Worm (Caenorhabditis elegans) whole organism, L3 larva: ENCODE data around the gene nspc-20.
A peak's percentile ranks its signal among the peaks of the same experiment; 100 is the strongest.

Experiments used
- R02D3.7 ChIP-seq: fragments of 150-350 bp; optimal IDR thresholded peaks from 2 replicates; lab custom pipeline; 2014; ENCODE audit warnings: missing biosample characterization, missing genetic modification characterization
- ZK546.5 ChIP-seq: sonication (generic microtip); optimal IDR thresholded peaks from 2 replicates; lab custom pipeline; 2017; ENCODE audit warnings: missing biosample characterization, missing genetic modification characterization
- ama-1 ChIP-seq: fragments of 150-350 bp; optimal IDR thresholded peaks from 2 replicates; lab custom pipeline; 2018
- ceh-16 ChIP-seq: sonication (generic microtip); optimal IDR thresholded peaks from 2 replicates; lab custom pipeline; 2017; ENCODE audit warnings: missing biosample characterization, missing genetic modification characterization
- ceh-28 ChIP-seq: fragments of 150-350 bp; optimal IDR thresholded peaks from 2 replicates; lab custom pipeline; 2014; ENCODE audit warnings: missing biosample characterization, missing genetic modification reagents, missing genetic modification characterization
- ceh-9 ChIP-seq: sonication (generic microtip); optimal IDR thresholded peaks from 2 replicates; lab custom pipeline; 2018; ENCODE audit warnings: missing biosample characterization, missing genetic modification characterization
- egl-27 ChIP-seq: sonication (generic microtip); optimal IDR thresholded peaks from 4 replicates; lab custom pipeline; 2017; ENCODE audit warnings: missing biosample characterization, missing genetic modification reagents, missing genetic modification characterization
- egl-5 ChIP-seq: fragments of 150-350 bp; optimal IDR thresholded peaks from 2 replicates; lab custom pipeline; 2017; ENCODE audit warnings: missing biosample characterization, missing genetic modification reagents, missing genetic modification characterization, inconsistent platforms
- elt-1 ChIP-seq: fragments of 150-350 bp; optimal IDR thresholded peaks from 2 replicates; lab custom pipeline; 2014; ENCODE audit warnings: missing biosample characterization, missing genetic modification characterization
- elt-2 ChIP-seq: sonication (generic microtip); optimal IDR thresholded peaks from 2 replicates; lab custom pipeline; 2016; ENCODE audit warnings: missing genetic modification reagents, mild to moderate bottlenecking, missing genetic modification characterization, missing compliant biosample characterization
- elt-3 ChIP-seq, 3 experiments: fragments of 150-350 bp in 1 of 3; sonication (generic microtip) in 2 of 3; optimal IDR thresholded peaks; 2 replicates in 2 of 3; 4 replicates in 1 of 3; lab custom pipeline; 2014 to 2017; ENCODE audit warnings: missing biosample characterization in 3 of 3, missing genetic modification characterization in 3 of 3
- eor-1 ChIP-seq, 2 experiments: fragments of 150-350 bp; optimal IDR thresholded peaks; 2 replicates each; lab custom pipeline; 2014 to 2018; ENCODE audit warnings: missing biosample characterization in 2 of 2, missing genetic modification characterization in 2 of 2
- fos-1 ChIP-seq: fragments of 150-350 bp; optimal IDR thresholded peaks from 2 replicates; lab custom pipeline; 2014; ENCODE audit warnings: missing biosample characterization, missing genetic modification characterization
- jun-1 ChIP-seq: fragments of 150-350 bp; optimal IDR thresholded peaks from 2 replicates; lab custom pipeline; 2014; ENCODE audit warnings: missing biosample characterization, missing genetic modification reagents, missing genetic modification characterization
- lin-15B ChIP-seq: fragments of 150-350 bp; optimal IDR thresholded peaks from 2 replicates; lab custom pipeline; 2014; ENCODE audit warnings: missing biosample characterization, missing genetic modification characterization
- lin-39 ChIP-seq: fragments of 150-350 bp; optimal IDR thresholded peaks from 2 replicates; lab custom pipeline; 2018; ENCODE audit warnings: missing biosample characterization, missing genetic modification reagents, missing genetic modification characterization
- mdl-1 ChIP-seq: fragments of 150-350 bp; optimal IDR thresholded peaks from 2 replicates; lab custom pipeline; 2014; ENCODE audit warnings: missing biosample characterization, missing genetic modification characterization
- mml-1 ChIP-seq: fragments of 150-350 bp; sonication (generic microtip); optimal IDR thresholded peaks from 3 replicates; lab custom pipeline; 2014; ENCODE audit warnings: missing biosample characterization, missing genetic modification characterization
- nfya-1 ChIP-seq: sonication (generic microtip); optimal IDR thresholded peaks from 2 replicates; lab custom pipeline; 2017; ENCODE audit warnings: missing genetic modification characterization, mild to moderate bottlenecking, missing compliant biosample characterization, antibody characterized with exemption, moderate library complexity; ENCODE audit not compliant: insufficient read depth
- nhr-11 ChIP-seq: fragments of 150-350 bp; optimal IDR thresholded peaks from 2 replicates; lab custom pipeline; 2014; ENCODE audit warnings: missing biosample characterization, missing genetic modification characterization
- nhr-12 ChIP-seq: fragments of 150-350 bp; optimal IDR thresholded peaks from 2 replicates; lab custom pipeline; 2014; ENCODE audit warnings: missing biosample characterization, missing genetic modification characterization
- nhr-23 ChIP-seq: fragments of 150-350 bp; optimal IDR thresholded peaks from 2 replicates; lab custom pipeline; 2014; ENCODE audit warnings: missing biosample characterization, missing genetic modification reagents, missing genetic modification characterization
- nhr-237 ChIP-seq: fragments of 150-350 bp; optimal IDR thresholded peaks from 2 replicates; lab custom pipeline; 2014; ENCODE audit warnings: missing biosample characterization, missing genetic modification characterization
- nhr-25 ChIP-seq: sonication (generic microtip); optimal IDR thresholded peaks from 2 replicates; lab custom pipeline; 2017; ENCODE audit warnings: missing biosample characterization, missing genetic modification characterization
- nhr-28 ChIP-seq: fragments of 150-350 bp; optimal IDR thresholded peaks from 2 replicates; lab custom pipeline; 2014; ENCODE audit warnings: missing biosample characterization, missing genetic modification characterization
- nhr-43 ChIP-seq: sonication (generic microtip); optimal IDR thresholded peaks from 2 replicates; lab custom pipeline; 2016; ENCODE audit warnings: mild to moderate bottlenecking, missing genetic modification characterization, missing compliant biosample characterization; ENCODE audit not compliant: poor library complexity, severe bottlenecking
- nhr-67 ChIP-seq: fragments of 150-350 bp; optimal IDR thresholded peaks from 2 replicates; lab custom pipeline; 2014; ENCODE audit warnings: missing biosample characterization, missing genetic modification characterization
- nhr-77 ChIP-seq: fragments of 150-350 bp; optimal IDR thresholded peaks from 2 replicates; lab custom pipeline; 2014; ENCODE audit warnings: missing biosample characterization, missing genetic modification characterization
- pha-4 ChIP-seq: fragments of 150-350 bp; optimal IDR thresholded peaks from 2 replicates; lab custom pipeline; 2014; ENCODE audit warnings: missing biosample characterization, missing genetic modification reagents, missing genetic modification characterization
- pqm-1 ChIP-seq: fragments of 150-350 bp; optimal IDR thresholded peaks from 2 replicates; lab custom pipeline; 2017; ENCODE audit warnings: missing biosample characterization, missing genetic modification characterization, inconsistent platforms
- sea-2 ChIP-seq: fragments of 150-350 bp; sonication (generic microtip); optimal IDR thresholded peaks from 4 replicates; lab custom pipeline; 2014; ENCODE audit warnings: missing biosample characterization, missing genetic modification reagents, missing genetic modification characterization
- snpc-4 ChIP-seq: fragments of 150-350 bp; optimal IDR thresholded peaks from 2 replicates; lab custom pipeline; 2014; ENCODE audit warnings: missing biosample characterization, missing genetic modification characterization
- tbx-2 ChIP-seq: sonication (generic microtip); optimal IDR thresholded peaks from 2 replicates; lab custom pipeline; 2016; ENCODE audit warnings: mild to moderate bottlenecking, missing genetic modification characterization, missing compliant biosample characterization
- unc-39 ChIP-seq: sonication (generic microtip); optimal IDR thresholded peaks from 4 replicates; lab custom pipeline; 2017; ENCODE audit warnings: missing biosample characterization, missing genetic modification characterization
- unc-62 ChIP-seq: fragments of 150-350 bp; sonication (generic microtip); optimal IDR thresholded peaks from 4 replicates; lab custom pipeline; 2014; ENCODE audit warnings: missing biosample characterization, missing genetic modification reagents, missing genetic modification characterization
- ztf-4 ChIP-seq: fragments of 150-350 bp; optimal IDR thresholded peaks from 2 replicates; lab custom pipeline; 2014; ENCODE audit warnings: missing biosample characterization, missing genetic modification characterization

nspc-20 gene

ce11 chrX:14517842-14518241 lies 12.2 kb downstream of the nspc-20 start:
- TF ChIP-seq snpc-4 (tag; lab: Kevin White, UChicago): peak; percentile 19
- no peak for TF ChIP-seq R02D3.7
- TF ChIP-seq, all 47 proteins: peak for 1

ce11 chrX:14516560-14516959 lies 13.4 kb downstream of the nspc-20 start, which contains the start of gene D1025.10:
TSS of gene D1025.10 (plus strand) at chrX:14516860.
- TF ChIP-seq elt-1 (no peak), fos-1 (tag; lab: Kevin White, UChicago) (no peak), ZK546.5 (tag; lab: Kevin White, UChicago) (no peak), ceh-16 (tag; lab: Kevin White, UChicago) (no peak), nfya-1 (no peak), elt-2 (no peak), ztf-4 (tag; lab: Kevin White, UChicago) (no peak), ceh-9 (tag; lab: Kevin White, UChicago) (no peak), lin-39 (tag; lab: Kevin White, UChicago) (no peak), nhr-77 (tag; lab: Kevin White, UChicago) (no peak), egl-27 (tag; lab: Kevin White, UChicago) (no peak), ama-1 (lab: Kevin White, UChicago) (no peak), elt-3 (tag; optimal IDR thresholded peaks at IDR 0.05; lab: Kevin White, UChicago) (no peak), eor-1 (tag; optimal IDR thresholded peaks at IDR 0.05; lab: Kevin White, UChicago) (no peak), mml-1 (tag; lab: Kevin White, UChicago) (no peak), nhr-23 (tag; lab: Kevin White, UChicago) (no peak), nhr-237 (tag; lab: Kevin White, UChicago) (no peak), snpc-4 (tag; lab: Kevin White, UChicago) (no peak), nhr-25 (no peak)

- TF ChIP-seq mml-1 (tag; lab: Kevin White, UChicago) (no peak), elt-2 (peak; percentile 62), pqm-1 (tag; lab: Kevin White, UChicago) (peak; percentile 45), nhr-67 (tag; lab: Kevin White, UChicago) (no peak)
Measured at ce11 chrX:14515028-14515427, 15.0 kb downstream of the nspc-20 start, which contains the start of gene gcsh-1. TSS of gene gcsh-1 (minus strand) at chrX:14515073.

ce11 chrX:14513462-14513861 lies 16.5 kb downstream of the nspc-20 start:
- TF ChIP-seq nhr-23 (tag; lab: Kevin White, UChicago) (no peak), nfya-1 (peak; percentile 4), lin-39 (tag; lab: Kevin White, UChicago) (peak; percentile 37), nhr-28 (no peak), pha-4 (tag; lab: Kevin White, UChicago) (peak; percentile 12), nhr-237 (tag; lab: Kevin White, UChicago) (no peak), sea-2 (no peak), egl-5 (tag; lab: Kevin White, UChicago) (peak; percentile 60)
- TF ChIP-seq, all 47 proteins: peak for 4

- TF ChIP-seq unc-39 (tag; lab: Kevin White, UChicago) (no peak), sea-2 (no peak)
Measured at ce11 chrX:14512817-14513216, 17.2 kb downstream of the nspc-20 start, which contains the start of gene fbxa-141. TSS of gene fbxa-141 (minus strand) at chrX:14512917.

ce11 chrX:14510358-14510757 lies 19.6 kb downstream of the nspc-20 start:
- TF ChIP-seq ceh-9 (tag; lab: Kevin White, UChicago): no peak
- TF ChIP-seq ZK546.5 (tag; lab: Kevin White, UChicago): no peak
- no peak for TF ChIP-seq tbx-2
- TF ChIP-seq nhr-12 (tag; lab: Kevin White, UChicago): no peak
- no peak for TF ChIP-seq mdl-1

- no peak for TF ChIP-seq sea-2
- TF ChIP-seq elt-1: peak; percentile 89
- TF ChIP-seq nhr-11 (tag; lab: Kevin White, UChicago): peak; percentile 59
- TF ChIP-seq nhr-23 (tag; lab: Kevin White, UChicago): peak; percentile 90
- peak; percentile 13 for TF ChIP-seq elt-2
- peak; percentile 58 for TF ChIP-seq lin-39 (tag; lab: Kevin White, UChicago)
- peak; percentile 62 for TF ChIP-seq ceh-28 (tag; lab: Kevin White, UChicago)
- TF ChIP-seq jun-1 (tag; lab: Kevin White, UChicago): no peak
- TF ChIP-seq lin-15B (tag; lab: Kevin White, UChicago): peak; percentile 12
- no peak for TF ChIP-seq mml-1 (tag; lab: Kevin White, UChicago)
- TF ChIP-seq pha-4 (tag; lab: Kevin White, UChicago): no peak
- TF ChIP-seq nhr-25: peak; percentile 82
- TF ChIP-seq nhr-43: peak; percentile 61
- TF ChIP-seq unc-62: peak; percentile 91
- peak; percentile 45 for TF ChIP-seq nfya-1
- TF ChIP-seq egl-5 (tag; lab: Kevin White, UChicago): peak; percentile 34
- peak; percentile 15 for TF ChIP-seq egl-27 (tag; lab: Kevin White, UChicago)
- peak; percentile 45 to 69 (median 60) for TF ChIP-seq elt-3 (tag; optimal IDR thresholded peaks at IDR 0.05; lab: Kevin White, UChicago)
- no peak for TF ChIP-seq fos-1 (tag; lab: Kevin White, UChicago)
Measured at ce11 chrX:14508823-14509259, 21.2 kb downstream of the nspc-20 start.
